Worm (Caenorhabditis elegans) whole organism, L1 larva: ENCODE measurements around the gene best-16.

Experiments used
- C04F5.9 ChIP-seq: sonication (generic microtip); optimal IDR thresholded peaks from 2 replicates; lab custom pipeline; 2016; ENCODE audit warnings: missing genetic modification characterization, missing compliant biosample characterization
- F16B12.6 ChIP-seq: fragments of 150-350 bp; optimal IDR thresholded peaks from 2 replicates; lab custom pipeline; 2014; ENCODE audit warnings: missing biosample characterization, missing genetic modification characterization
- aha-1 ChIP-seq: fragments of 150-350 bp; optimal IDR thresholded peaks from 2 replicates; lab custom pipeline; 2014; ENCODE audit warnings: missing biosample characterization, missing genetic modification characterization
- alr-1 ChIP-seq: fragments of 200-800 bp; sonication (Bioruptor generic); optimal IDR thresholded peaks from 2 replicates; lab custom pipeline; 2018; ENCODE audit warnings: borderline replicate concordance, mild to moderate bottlenecking, missing genetic modification characterization, missing compliant biosample characterization
- ama-1 ChIP-seq: fragments of 150-350 bp; optimal IDR thresholded peaks from 2 replicates; lab custom pipeline; 2014
- blmp-1 ChIP-seq: fragments of 150-350 bp; optimal IDR thresholded peaks from 2 replicates; lab custom pipeline; 2014; ENCODE audit warnings: missing biosample characterization, missing genetic modification characterization
- dpl-1 ChIP-seq, 3 experiments: fragments of 150-350 bp in 2 of 3; sonication (generic microtip) in 1 of 3; optimal IDR thresholded peaks; 2 replicates each; lab custom pipeline; 2014 to 2017; ENCODE audit warnings: missing biosample characterization in 3 of 3, missing genetic modification characterization in 3 of 3, missing genetic modification reagents in 3 of 3
- dsc-1 ChIP-seq: sonication (generic microtip); optimal IDR thresholded peaks from 2 replicates; lab custom pipeline; 2016; ENCODE audit warnings: mild to moderate bottlenecking, missing genetic modification characterization, missing compliant biosample characterization
- efl-1 ChIP-seq, 4 experiments: fragments of 150-350 bp; optimal IDR thresholded peaks in 3 of 4; peaks in 1 of 4; 1 replicate in 1 of 4; 2 replicates in 3 of 4; lab custom pipeline; 2014; ENCODE audit warnings: missing biosample characterization in 2 of 4, missing genetic modification characterization in 2 of 4, missing genetic modification reagents in 2 of 4
- egl-13 ChIP-seq: sonication (generic microtip); optimal IDR thresholded peaks from 2 replicates; lab custom pipeline; 2016; ENCODE audit warnings: missing genotype, missing genetic modification reagents, missing genetic modification characterization, missing compliant biosample characterization
- elt-3 ChIP-seq, 6 experiments: fragments of 150-350 bp in 1 of 6; sonication (generic microtip); optimal IDR thresholded peaks; 2 replicates each; lab custom pipeline; 2017 to 2018; ENCODE audit warnings: missing biosample characterization in 6 of 6, missing genetic modification characterization in 6 of 6, inconsistent platforms in 1 of 6
- fkh-10 ChIP-seq: sonication (generic microtip); optimal IDR thresholded peaks from 2 replicates; lab custom pipeline; 2017; ENCODE audit warnings: missing biosample characterization, missing genetic modification reagents, missing genetic modification characterization
- fkh-4 ChIP-seq: sonication (generic microtip); optimal IDR thresholded peaks from 2 replicates; lab custom pipeline; 2016; ENCODE audit warnings: missing compliant biosample characterization, missing genetic modification characterization, borderline replicate concordance
- fkh-8 ChIP-seq: sonication (generic microtip); optimal IDR thresholded peaks from 2 replicates; lab custom pipeline; 2016; ENCODE audit warnings: mild to moderate bottlenecking, missing genetic modification characterization, missing compliant biosample characterization
- hlh-17 ChIP-seq: fragments of 200-800 bp; sonication (Bioruptor generic); optimal IDR thresholded peaks from 2 replicates; lab custom pipeline; 2018; ENCODE audit warnings: missing genetic modification characterization, mild to moderate bottlenecking, missing compliant biosample characterization, moderate library complexity, borderline replicate concordance
- hlh-4 ChIP-seq: sonication (generic microtip); optimal IDR thresholded peaks from 2 replicates; lab custom pipeline; 2016; ENCODE audit warnings: mild to moderate bottlenecking, missing genetic modification characterization, missing compliant biosample characterization
- irx-1 ChIP-seq: sonication (generic microtip); optimal IDR thresholded peaks from 2 replicates; lab custom pipeline; 2016; ENCODE audit warnings: missing genetic modification characterization, missing compliant biosample characterization
- isw-1 ChIP-seq: fragments of 200-800 bp; sonication (Bioruptor generic); IDR thresholded peaks from 2 replicates; pipeline ENCODE4 v1.3.6; 2022; ENCODE audit warnings: missing genetic modification characterization, missing compliant biosample characterization
- lin-13 ChIP-seq: fragments of 150-350 bp; optimal IDR thresholded peaks from 2 replicates; lab custom pipeline; 2014; ENCODE audit warnings: missing biosample characterization, missing genetic modification reagents, missing genetic modification characterization
- lir-3 ChIP-seq: sonication (generic microtip); optimal IDR thresholded peaks from 2 replicates; lab custom pipeline; 2016; ENCODE audit warnings: mild to moderate bottlenecking, missing genetic modification characterization, moderate library complexity, missing compliant biosample characterization; ENCODE audit not compliant: poor library complexity
- lsy-2 ChIP-seq, 2 experiments: fragments of 150-350 bp; optimal IDR thresholded peaks; 2 replicates each; lab custom pipeline; 2014; ENCODE audit warnings: missing biosample characterization in 2 of 2, missing genetic modification characterization in 2 of 2
- mdl-1 ChIP-seq, 2 experiments: fragments of 150-350 bp; optimal IDR thresholded peaks; 2 replicates each; lab custom pipeline; 2014 to 2017; ENCODE audit warnings: missing biosample characterization in 2 of 2, missing genetic modification characterization in 2 of 2, inconsistent platforms in 1 of 2
- mep-1 ChIP-seq: fragments of 150-350 bp; optimal IDR thresholded peaks from 2 replicates; lab custom pipeline; 2014; ENCODE audit warnings: missing biosample characterization, missing genetic modification characterization
- nhr-11 ChIP-seq: fragments of 150-350 bp; optimal IDR thresholded peaks from 2 replicates; lab custom pipeline; 2014; ENCODE audit warnings: missing biosample characterization, missing genetic modification characterization
- nhr-12 ChIP-seq: sonication (generic microtip); optimal IDR thresholded peaks from 2 replicates; lab custom pipeline; 2017; ENCODE audit warnings: missing biosample characterization, missing genetic modification characterization
- nhr-19 ChIP-seq: fragments of 200-800 bp; sonication (Bioruptor generic); conservative IDR thresholded peaks from 2 replicates; pipeline ENCODE4 v1.3.6; 2022; ENCODE audit warnings: missing genetic modification characterization, missing compliant biosample characterization
- nhr-20 ChIP-seq: sonication (generic microtip); optimal IDR thresholded peaks from 2 replicates; lab custom pipeline; 2016; ENCODE audit warnings: mild to moderate bottlenecking, missing genetic modification characterization, missing compliant biosample characterization
- nhr-237 ChIP-seq: fragments of 150-350 bp; optimal IDR thresholded peaks from 2 replicates; lab custom pipeline; 2014; ENCODE audit warnings: missing biosample characterization, missing genetic modification characterization
- nhr-47 ChIP-seq: sonication (generic microtip); optimal IDR thresholded peaks from 2 replicates; lab custom pipeline; 2016; ENCODE audit warnings: mild to moderate bottlenecking, missing genetic modification characterization, moderate library complexity, missing compliant biosample characterization
- nhr-71 ChIP-seq: sonication (generic microtip); optimal IDR thresholded peaks from 2 replicates; lab custom pipeline; 2016; ENCODE audit warnings: mild to moderate bottlenecking, missing genetic modification characterization, moderate library complexity, missing compliant biosample characterization
- nhr-76 ChIP-seq: sonication (generic microtip); optimal IDR thresholded peaks from 2 replicates; lab custom pipeline; 2017; ENCODE audit warnings: missing biosample characterization, missing genetic modification characterization
- nhr-77 ChIP-seq: fragments of 150-350 bp; optimal IDR thresholded peaks from 2 replicates; lab custom pipeline; 2014; ENCODE audit warnings: missing biosample characterization, missing genetic modification characterization
- nhr-84 ChIP-seq: sonication (generic microtip); optimal IDR thresholded peaks from 2 replicates; lab custom pipeline; 2017; ENCODE audit warnings: missing biosample characterization, missing genetic modification characterization
- pax-3 ChIP-seq: fragments of 200-800 bp; sonication (Bioruptor generic); optimal IDR thresholded peaks from 2 replicates; lab custom pipeline; 2018; ENCODE audit warnings: mild to moderate bottlenecking, missing genetic modification characterization, moderate library complexity, missing compliant biosample characterization
- skn-1 ChIP-seq: fragments of 150-350 bp; optimal IDR thresholded peaks from 2 replicates; lab custom pipeline; 2014; ENCODE audit warnings: missing biosample characterization, missing genetic modification characterization
- snu-23 ChIP-seq: sonication (generic microtip); optimal IDR thresholded peaks from 2 replicates; lab custom pipeline; 2016; ENCODE audit warnings: missing genetic modification characterization, missing compliant biosample characterization
- sox-4 ChIP-seq: sonication (generic microtip); optimal IDR thresholded peaks from 2 replicates; lab custom pipeline; 2016; ENCODE audit warnings: missing genetic modification characterization, missing compliant biosample characterization
- sptf-1 ChIP-seq: fragments of 150-350 bp; optimal IDR thresholded peaks from 2 replicates; lab custom pipeline; 2014; ENCODE audit warnings: missing biosample characterization, missing genetic modification characterization
- tbx-2 ChIP-seq: sonication (generic microtip); optimal IDR thresholded peaks from 2 replicates; lab custom pipeline; 2016; ENCODE audit warnings: missing genetic modification characterization, missing compliant biosample characterization
- tlp-1 ChIP-seq: fragments of 150-350 bp; optimal IDR thresholded peaks from 2 replicates; lab custom pipeline; 2014; ENCODE audit warnings: missing biosample characterization, missing genetic modification characterization
- unc-30 ChIP-seq: sonication (generic microtip); optimal IDR thresholded peaks from 2 replicates; lab custom pipeline; 2017; ENCODE audit warnings: missing biosample characterization, missing genetic modification characterization
- unc-62 ChIP-seq: fragments of 150-350 bp; optimal IDR thresholded peaks from 2 replicates; lab custom pipeline; 2014; ENCODE audit warnings: missing biosample characterization, missing genetic modification reagents, missing genetic modification characterization

Gene best-16

ce11 chrIV:7165723-7166122, 29.9 kb downstream of the best-16 start, which contains the start of gene rpc-1 (continued):
- TF ChIP-seq irx-1, result no peak
- TF ChIP-seq dpl-1 (GFP tag; optimal IDR thresholded peaks at IDR 0.05; lab: Kevin White, UChicago), result peak; percentile 55 to 80 (median 76)
- TF ChIP-seq mep-1 (tag; lab: Kevin White, UChicago), result peak; percentile 59
- no peak for TF ChIP-seq nhr-237 (tag; lab: Kevin White, UChicago)
- TF ChIP-seq mdl-1 (tag; optimal IDR thresholded peaks at IDR 0.05; lab: Kevin White, UChicago), result no peak
- TF ChIP-seq nhr-19, result no peak
- TF ChIP-seq fkh-4 (tag; lab: Kevin White, UChicago), result no peak
- TF ChIP-seq nhr-77, result no peak
- peak; percentile 58 for TF ChIP-seq skn-1 (tag; lab: Kevin White, UChicago)
- TF ChIP-seq egl-13, result no peak
- TF ChIP-seq F16B12.6 (tag; lab: Kevin White, UChicago), result peak; percentile 47
- no peak for TF ChIP-seq lir-3 (tag; lab: Kevin White, UChicago)
- peak; percentile 39 for TF ChIP-seq nhr-20 (tag; lab: Kevin White, UChicago)
- TF ChIP-seq nhr-47, result peak; percentile 46

ce11 chrIV:7159586-7159985, 36.0 kb downstream of the best-16 start:
- TF ChIP-seq efl-1 (optimal IDR thresholded peaks at IDR 0.05; lab: Kevin White, UChicago), result peak in 1 of 2 experiments; percentile 92
- TF ChIP-seq efl-1 (GFP tag; optimal IDR thresholded peaks at IDR 0.05 in 1 of 2; lab: Kevin White, UChicago), result no peak
- no peak for TF ChIP-seq unc-30 (tag; lab: Kevin White, UChicago)
- no peak for TF ChIP-seq mep-1 (tag; lab: Kevin White, UChicago)
- no peak for TF ChIP-seq fkh-10 (GFP tag; lab: Kevin White, UChicago)

- TF ChIP-seq nhr-84, result no peak
- TF ChIP-seq nhr-12 (tag; lab: Kevin White, UChicago), result no peak
- no peak for TF ChIP-seq nhr-77
Measured at ce11 chrIV:7158161-7158560, 37.5 kb downstream of the best-16 start.

- no peak for TF ChIP-seq nhr-77
- TF ChIP-seq skn-1 (tag; lab: Kevin White, UChicago), result no peak
- TF ChIP-seq nhr-47, result peak; percentile 39
- no peak for TF ChIP-seq snu-23
- TF ChIP-seq nhr-84, result no peak
- peak in 1 of 2 experiments; percentile 39 for TF ChIP-seq lsy-2 (tag; optimal IDR thresholded peaks at IDR 0.05; lab: Kevin White, UChicago)
- no peak for TF ChIP-seq alr-1 (tag; lab: Kevin White, UChicago)
- TF ChIP-seq isw-1 (GFP tag; lab: Robert Waterston, UW), result no peak
- peak; percentile 95 for TF ChIP-seq fkh-8 (tag; lab: Kevin White, UChicago)
- TF ChIP-seq nhr-76 (tag; lab: Kevin White, UChicago), result no peak
- TF ChIP-seq efl-1 (optimal IDR thresholded peaks at IDR 0.05; lab: Kevin White, UChicago), result no peak
- TF ChIP-seq efl-1 (GFP tag; optimal IDR thresholded peaks at IDR 0.05 in 1 of 2; lab: Kevin White, UChicago), result peak in 1 of 2 experiments; percentile 64
- TF ChIP-seq nhr-71, result peak; percentile 49
- TF ChIP-seq blmp-1, result no peak
- peak; percentile 50 for TF ChIP-seq dsc-1 (tag; lab: Kevin White, UChicago)
- no peak for TF ChIP-seq tlp-1 (tag; lab: Kevin White, UChicago)
- no peak for TF ChIP-seq tbx-2 (tag; lab: Kevin White, UChicago)
Measured at ce11 chrIV:7156356-7156755, 39.3 kb downstream of the best-16 start, which contains the start of gene maph-9. Gene maph-9 (plus strand): TSS chrIV:7156628.

ce11 chrIV:7154356-7154755, 41.3 kb downstream of the best-16 start, which contains the start of gene C34D4.2:
Gene C34D4.2 (plus strand): TSS chrIV:7154656.
- no peak for TF ChIP-seq C04F5.9 (tag; lab: Kevin White, UChicago)
- TF ChIP-seq tbx-2 (tag; lab: Kevin White, UChicago), result no peak
- TF ChIP-seq sox-4 (tag; lab: Kevin White, UChicago), result no peak
- TF ChIP-seq hlh-4 (tag; lab: Kevin White, UChicago), result no peak
- no peak for TF ChIP-seq elt-3 (tag; optimal IDR thresholded peaks at IDR 0.05; lab: Kevin White, UChicago)
- no peak for TF ChIP-seq aha-1 (tag; lab: Kevin White, UChicago)
- no peak for TF ChIP-seq unc-62 (GFP tag; lab: Kevin White, UChicago)
- no peak for TF ChIP-seq egl-13
- TF ChIP-seq nhr-11 (tag; lab: Kevin White, UChicago), result no peak
- no peak for TF ChIP-seq lin-13 (GFP tag; lab: Kevin White, UChicago)
- TF ChIP-seq nhr-76 (tag; lab: Kevin White, UChicago), result no peak
- no peak for TF ChIP-seq sptf-1 (tag; lab: Kevin White, UChicago)
- no peak for TF ChIP-seq hlh-17 (GFP tag; lab: Kevin White, UChicago)
- TF ChIP-seq ama-1 (lab: Kevin White, UChicago), result no peak
- no peak for TF ChIP-seq alr-1 (tag; lab: Kevin White, UChicago)
- no peak for TF ChIP-seq pax-3 (tag; lab: Kevin White, UChicago)
- TF ChIP-seq, all 84 proteins: peak for 0
